Fruit fly (Drosophila melanogaster): ENCODE results near the gene CG8036.
A peak's percentile ranks its signal among the peaks of the same experiment; 100 is the strongest.

Gene CG8036

dm6 chr3R:8659907-8660660 lies 7.6 kb upstream of the CG8036 start (continued):
- TF ChIP-seq mirr (GFP tag; optimal IDR thresholded peaks at IDR 0.05) (peak; percentile 29), insv (GFP tag; optimal IDR thresholded peaks at IDR 0.05) (peak in 1 of 2 experiments; percentile 63), ci (GFP tag; IDR thresholded peaks at IDR 0.05) (peak; percentile 71; the same call in 1 of the 3 replicates), Xrp1 (GFP tag; IDR thresholded peaks at IDR 0.05) (no peak), sqz (GFP tag; optimal IDR thresholded peaks at IDR 0.05) (peak; percentile 87), Dad (GFP tag; optimal IDR thresholded peaks at IDR 0.05) (peak; percentile 65), CG11456 (GFP tag; IDR thresholded peaks at IDR 0.05) (peak; percentile 49; the same call in 2 of the 3 replicates), CG2116 (GFP tag; optimal IDR thresholded peaks at IDR 0.05) (peak; percentile 99), sna (GFP tag; IDR thresholded peaks at IDR 0.05; ENCODE audit: partially characterized antibody) (peak; percentile 81), CG12769 (tag; optimal IDR thresholded peaks at IDR 0.05) (peak; percentile 71), CG10209 (GFP tag; optimal IDR thresholded peaks at IDR 0.05) (no peak), Lpt (GFP tag; optimal IDR thresholded peaks at IDR 0.05) (no peak), Sin3A (optimal IDR thresholded peaks at IDR 0.05) (peak; percentile 78), jigr1 (GFP tag; IDR thresholded peaks at IDR 0.05) (no peak), CG13775 (GFP tag; optimal IDR thresholded peaks at IDR 0.05) (peak; percentile 7), CG31441 (GFP tag; IDR thresholded peaks at IDR 0.05) (no peak; the same call in 1 of the 2 replicates), vvl (GFP tag; IDR thresholded peaks at IDR 0.05) (peak; percentile 71), salm (tag; optimal IDR thresholded peaks at IDR 0.05) (no peak), CG2199 (GFP tag; IDR thresholded peaks at IDR 0.05) (peak; percentile 81; the same call in 1 of the 3 replicates), CG1529 (GFP tag; optimal IDR thresholded peaks at IDR 0.05) (no peak), Side (GFP tag; optimal IDR thresholded peaks at IDR 0.05) (peak; percentile 73), gcm2 (GFP tag; optimal IDR thresholded peaks at IDR 0.05) (no peak), da (GFP tag; optimal IDR thresholded peaks at IDR 0.05) (no peak), CG6683 (GFP tag; optimal IDR thresholded peaks at IDR 0.05) (no peak), her (GFP tag; optimal IDR thresholded peaks at IDR 0.05) (peak; percentile 67), aop (GFP tag; IDR thresholded peaks at IDR 0.05) (peak; percentile 30; the same call in 1 of the 2 replicates), CG17802 (tag; optimal IDR thresholded peaks at IDR 0.05) (no peak), CG1647 (GFP tag; optimal IDR thresholded peaks at IDR 0.05) (peak; percentile 27), unpg (GFP tag; optimal IDR thresholded peaks at IDR 0.05) (peak; percentile 40), CG17912 (GFP tag; optimal IDR thresholded peaks at IDR 0.05) (peak; percentile 32), NC2α (GFP tag; optimal IDR thresholded peaks at IDR 0.05) (peak; percentile 4), CG32767 (GFP tag; IDR thresholded peaks at IDR 0.05) (peak; percentile 47), CG9817 (tag; optimal IDR thresholded peaks at IDR 0.05) (peak; percentile 48), dan (GFP tag; IDR thresholded peaks at IDR 0.05) (no peak), Gug (GFP tag; IDR thresholded peaks at IDR 0.05) (no peak; the same call in 3 of the 4 replicates), CG17829 (tag; optimal IDR thresholded peaks at IDR 0.05) (peak; percentile 80), PHDP (tag; optimal IDR thresholded peaks at IDR 0.05) (peak; percentile 20), NC2β (GFP tag; optimal IDR thresholded peaks at IDR 0.05) (peak; percentile 63), CG10959 (GFP tag; IDR thresholded peaks at IDR 0.05) (peak; percentile 12; the same call in 1 of the 2 replicates), btn (GFP tag; optimal IDR thresholded peaks at IDR 0.05) (no peak), CG14667 (GFP tag; IDR thresholded peaks at IDR 0.05) (no peak), CG7963 (GFP tag; IDR thresholded peaks at IDR 0.05; ENCODE audit: partially characterized antibody) (peak; percentile 91), seq (GFP tag; IDR thresholded peaks at IDR 0.05) (no peak; the same call in 1 of the 2 replicates), Atf-2 (GFP tag; optimal IDR thresholded peaks at IDR 0.05) (no peak), otp (GFP tag; IDR thresholded peaks at IDR 0.05) (no peak; the same call in 2 of the 3 replicates), CG10543 (GFP tag; optimal IDR thresholded peaks at IDR 0.05) (peak; percentile 68), bsh (GFP tag; optimal IDR thresholded peaks at IDR 0.05) (peak in 1 of 2 experiments; percentile 26), ash1 (GFP tag; optimal IDR thresholded peaks at IDR 0.05) (no peak), ac (GFP tag; optimal IDR thresholded peaks at IDR 0.05) (no peak), CG13624 (GFP tag; optimal IDR thresholded peaks at IDR 0.05) (peak; percentile 73)

Measured in whole organism, embryonic.